Worm (Caenorhabditis elegans): Measurements from ENCODE around the gene Y105C5A.13.

- TF ChIP-seq dve-1 (tag; optimal IDR thresholded peaks at IDR 0.05) = no peak
- no peak for TF ChIP-seq nhr-11 (tag; optimal IDR thresholded peaks at IDR 0.05)
These were observed 27.9 kb upstream of the Y105C5A.13 start for ce11 chrIV:15613141-15613540.

Measured in whole organism, late embryonic.